Fruit fly (Drosophila melanogaster): Measurements from ENCODE around the gene CG15046.

DNA sequence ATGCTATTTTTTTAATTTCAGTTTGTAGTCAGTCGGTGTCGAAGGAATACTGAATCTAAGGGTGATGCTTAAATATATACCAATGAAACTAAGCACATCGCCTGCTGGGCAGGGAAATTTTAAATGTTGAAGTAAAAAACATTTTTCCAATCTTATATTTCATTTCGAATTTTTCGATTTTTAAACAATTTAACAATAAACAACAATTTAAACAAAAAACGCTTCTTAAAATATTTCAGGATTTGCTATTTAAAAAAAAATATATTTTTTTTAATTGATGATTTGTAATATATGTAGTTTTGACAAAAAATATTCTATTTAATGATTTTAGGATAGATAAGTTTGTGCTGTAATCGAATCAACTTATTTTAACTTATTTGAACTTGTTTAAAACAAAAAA lies 25.3 kb upstream of the CG15046 start, which contains the start of gene CG6470:
- TF ChIP-seq Sox102F (GFP tag; optimal IDR thresholded peaks at IDR 0.05) (no peak), fd85E (GFP tag; optimal IDR thresholded peaks at IDR 0.05) (no peak), CG6808 (GFP tag; optimal IDR thresholded peaks at IDR 0.05) (no peak), CG6792 (GFP tag; optimal IDR thresholded peaks at IDR 0.05) (no peak), CG3032 (tag; optimal IDR thresholded peaks at IDR 0.05) (no peak), CG31627 (GFP tag; optimal IDR thresholded peaks at IDR 0.05) (no peak), Eip78C (GFP tag) (no peak)
